Worm (Caenorhabditis elegans) whole organism, young adult: ENCODE measurements around the gene AC7.3.
A peak's percentile ranks its signal among the peaks of the same experiment; 100 is the strongest.
"Not testable (repeated sequence)": the region's sequence is repeated elsewhere in the genome, so short reads cannot be mapped to it uniquely, and the experiment has no call there.

Source experiments
- B0336.3 ChIP-seq: fragments of 200-800 bp; sonication (Bioruptor generic); IDR thresholded peaks from 2 replicates; pipeline ENCODE4 v1.3.6; 2022; ENCODE audit warnings: missing genetic modification characterization, missing compliant biosample characterization
- F22D6.2 ChIP-seq: sonication (generic microtip); optimal IDR thresholded peaks from 2 replicates; lab custom pipeline; 2016; ENCODE audit warnings: mild to moderate bottlenecking, missing genetic modification characterization, missing compliant biosample characterization
- F33H1.4 ChIP-seq: fragments of 200-800 bp; sonication (Bioruptor generic); IDR thresholded peaks from 2 replicates; pipeline ENCODE4 v1.3.6; 2022; ENCODE audit warnings: missing genetic modification reagents, missing genetic modification characterization, missing compliant biosample characterization
- F49E8.2 ChIP-seq: sonication (generic microtip); optimal IDR thresholded peaks from 3 replicates; lab custom pipeline; 2017; ENCODE audit warnings: missing genetic modification characterization, mild to moderate bottlenecking, missing compliant biosample characterization, antibody characterized with exemption, moderate library complexity; ENCODE audit not compliant: insufficient read depth
- F52B5.7 ChIP-seq: sonication (generic microtip); optimal IDR thresholded peaks from 2 replicates; lab custom pipeline; 2016; ENCODE audit warnings: mild to moderate bottlenecking, missing genetic modification characterization, missing compliant biosample characterization
- F55B11.4 ChIP-seq: sonication (generic microtip); optimal IDR thresholded peaks from 2 replicates; lab custom pipeline; 2016; ENCODE audit warnings: missing compliant biosample characterization, missing genetic modification characterization, borderline replicate concordance; ENCODE audit not compliant: insufficient read depth
- K12H6.12 ChIP-seq: fragments of 200-800 bp; sonication (Bioruptor generic); optimal IDR thresholded peaks from 2 replicates; lab custom pipeline; 2018; ENCODE audit warnings: mild to moderate bottlenecking, missing genetic modification characterization, missing compliant biosample characterization
- Y79H2A.3 ChIP-seq: fragments of 200-800 bp; sonication (Bioruptor generic); conservative IDR thresholded peaks from 2 replicates; pipeline ENCODE4 v1.3.6; 2022; ENCODE audit warnings: missing genetic modification reagents, missing genetic modification characterization, missing compliant biosample characterization
- Y95B8A.8 ChIP-seq: fragments of 200-800 bp; sonication (Bioruptor generic); IDR thresholded peaks from 2 replicates; pipeline ENCODE4 v1.3.6; 2022; ENCODE audit warnings: missing genetic modification reagents, missing genetic modification characterization, missing compliant biosample characterization
- aptf-2 ChIP-seq: fragments of 200-800 bp; sonication (Bioruptor generic); conservative IDR thresholded peaks from 2 replicates; pipeline ENCODE4 v1.3.6; 2022; ENCODE audit warnings: missing genetic modification reagents, missing genetic modification characterization, missing compliant biosample characterization
- aptf-3 ChIP-seq: fragments of 200-800 bp; sonication (Bioruptor generic); IDR thresholded peaks from 2 replicates; pipeline ENCODE4 v1.3.6; 2022; ENCODE audit warnings: missing genetic modification characterization, missing compliant biosample characterization
- athp-1 ChIP-seq: sonication (generic microtip); optimal IDR thresholded peaks from 2 replicates; lab custom pipeline; 2017; ENCODE audit warnings: mild to moderate bottlenecking, missing genetic modification characterization, missing compliant biosample characterization
- attf-3 ChIP-seq: fragments of 200-800 bp; sonication (Bioruptor generic); conservative IDR thresholded peaks from 2 replicates; pipeline ENCODE4 v1.3.6; 2022; ENCODE audit warnings: missing genetic modification reagents, missing genetic modification characterization, missing compliant biosample characterization
- attf-6 ChIP-seq: fragments of 200-800 bp; sonication (Bioruptor generic); IDR thresholded peaks from 2 replicates; pipeline ENCODE4 v1.3.6; 2022; ENCODE audit warnings: missing genetic modification reagents, missing genetic modification characterization, missing compliant biosample characterization
- fkh-3 ChIP-seq: sonication (generic microtip); optimal IDR thresholded peaks from 2 replicates; lab custom pipeline; 2016; ENCODE audit warnings: mild to moderate bottlenecking, missing genetic modification characterization, missing compliant biosample characterization
- him-1 ChIP-seq: sonication (generic microtip); optimal IDR thresholded peaks from 2 replicates; lab custom pipeline; 2016; ENCODE audit warnings: missing genotype, missing genetic modification reagents, missing genetic modification characterization, missing compliant biosample characterization
- hmg-1.2 ChIP-seq: fragments of 200-800 bp; sonication (Bioruptor generic); IDR thresholded peaks from 2 replicates; pipeline ENCODE4 v1.3.6; 2022; ENCODE audit warnings: missing genetic modification reagents, missing genetic modification characterization, missing compliant biosample characterization
- hsf-1 ChIP-seq: fragments of 200-800 bp; sonication (Bioruptor generic); IDR thresholded peaks from 2 replicates; pipeline ENCODE4 v1.3.6; 2022; ENCODE audit warnings: missing genetic modification reagents, missing genetic modification characterization, missing compliant biosample characterization
- lin-26 ChIP-seq: fragments of 200-800 bp; sonication (Bioruptor generic); IDR thresholded peaks from 2 replicates; pipeline ENCODE4 v1.3.6; 2022; ENCODE audit warnings: missing genetic modification reagents, missing genetic modification characterization, missing compliant biosample characterization
- lsl-1 ChIP-seq: fragments of 200-800 bp; sonication (Bioruptor generic); optimal IDR thresholded peaks from 2 replicates; lab custom pipeline; 2018; ENCODE audit warnings: mild to moderate bottlenecking, missing genetic modification characterization, moderate library complexity, missing compliant biosample characterization
- madf-8 ChIP-seq: fragments of 200-800 bp; sonication (Bioruptor generic); conservative IDR thresholded peaks from 2 replicates; pipeline ENCODE4 v1.3.6; 2022; ENCODE audit warnings: missing genetic modification reagents, missing genetic modification characterization, missing compliant biosample characterization
- nfya-1 ChIP-seq: sonication (generic microtip); optimal IDR thresholded peaks from 2 replicates; lab custom pipeline; 2017; ENCODE audit warnings: antibody characterized with exemption, missing compliant biosample characterization, missing genetic modification characterization, borderline replicate concordance; ENCODE audit not compliant: insufficient read depth
- nfya-2 ChIP-seq: fragments of 200-800 bp; sonication (Bioruptor generic); IDR thresholded peaks from 2 replicates; pipeline ENCODE4 v1.3.6; 2022; ENCODE audit warnings: missing genetic modification reagents, missing genetic modification characterization, missing compliant biosample characterization
- nfyb-1 ChIP-seq: fragments of 200-800 bp; sonication (Bioruptor generic); IDR thresholded peaks from 2 replicates; pipeline ENCODE4 v1.3.6; 2022; ENCODE audit warnings: missing genetic modification reagents, missing genetic modification characterization, missing compliant biosample characterization
- nhr-90 ChIP-seq: sonication (generic microtip); optimal IDR thresholded peaks from 2 replicates; lab custom pipeline; 2016; ENCODE audit warnings: missing genotype, mild to moderate bottlenecking, missing genetic modification characterization, missing compliant biosample characterization
- pbrm-1 ChIP-seq: fragments of 200-800 bp; sonication (Bioruptor generic); IDR thresholded peaks from 2 replicates; pipeline ENCODE4 v1.3.6; 2022; ENCODE audit warnings: missing genetic modification reagents, missing genetic modification characterization, missing compliant biosample characterization
- rcor-1 ChIP-seq: fragments of 200-800 bp; sonication (Bioruptor generic); IDR thresholded peaks from 2 replicates; pipeline ENCODE4 v1.3.6; 2022; ENCODE audit warnings: missing genetic modification reagents, missing genetic modification characterization, missing compliant biosample characterization
- repo-1 ChIP-seq: sonication (generic microtip); optimal IDR thresholded peaks from 2 replicates; lab custom pipeline; 2017; ENCODE audit warnings: mild to moderate bottlenecking, missing genetic modification characterization, missing compliant biosample characterization
- snpc-1.1 ChIP-seq: sonication (generic microtip); optimal IDR thresholded peaks from 2 replicates; lab custom pipeline; 2017; ENCODE audit warnings: missing genetic modification characterization, mild to moderate bottlenecking, missing compliant biosample characterization, antibody characterized with exemption, moderate library complexity, missing genotype, missing genetic modification reagents; ENCODE audit not compliant: insufficient read depth
- snpc-1.3 ChIP-seq: sonication (generic microtip); optimal IDR thresholded peaks from 2 replicates; lab custom pipeline; 2017; ENCODE audit warnings: missing genetic modification characterization, mild to moderate bottlenecking, missing compliant biosample characterization, antibody characterized with exemption, moderate library complexity, missing genotype, missing genetic modification reagents; ENCODE audit not compliant: insufficient read depth
- snpc-3.4 ChIP-seq: sonication (generic microtip); optimal IDR thresholded peaks from 2 replicates; lab custom pipeline; 2017; ENCODE audit warnings: missing genetic modification characterization, mild to moderate bottlenecking, missing compliant biosample characterization, antibody characterized with exemption, moderate library complexity, missing genotype, missing genetic modification reagents
- snpc-4 ChIP-seq, 5 experiments: fragments of 150-350 bp in 1 of 5; sonication (generic microtip) in 4 of 5; optimal IDR thresholded peaks; 2 replicates each; lab custom pipeline; 2014 to 2018; ENCODE audit warnings: missing genetic modification characterization in 5 of 5, missing biosample characterization in 3 of 5, antibody characterized with exemption in 2 of 5, mild to moderate bottlenecking in 2 of 5, missing compliant biosample characterization in 2 of 5, missing genotype in 2 of 5, moderate library complexity in 2 of 5, missing genetic modification reagents in 1 of 5
- sptf-2 ChIP-seq: fragments of 200-800 bp; sonication (Bioruptor generic); optimal IDR thresholded peaks from 2 replicates; lab custom pipeline; 2018; ENCODE audit warnings: mild to moderate bottlenecking, missing genetic modification characterization, missing compliant biosample characterization
- tbp1 ChIP-seq: fragments of 200-800 bp; sonication (Bioruptor generic); optimal IDR thresholded peaks from 2 replicates; lab custom pipeline; 2018; ENCODE audit warnings: mild to moderate bottlenecking, missing genetic modification characterization, missing compliant biosample characterization
- ztf-18 ChIP-seq: sonication (generic microtip); optimal IDR thresholded peaks from 2 replicates; lab custom pipeline; 2016; ENCODE audit warnings: missing genotype, mild to moderate bottlenecking, missing genetic modification characterization, missing compliant biosample characterization
- ztf-22 ChIP-seq: fragments of 200-800 bp; sonication (Bioruptor generic); optimal IDR thresholded peaks from 2 replicates; lab custom pipeline; 2018; ENCODE audit warnings: mild to moderate bottlenecking, missing genetic modification characterization, moderate library complexity, missing compliant biosample characterization
- ztf-28 ChIP-seq: fragments of 200-800 bp; sonication (Bioruptor generic); IDR thresholded peaks from 2 replicates; pipeline ENCODE4 v1.3.6; 2022; ENCODE audit warnings: missing genetic modification reagents, missing genetic modification characterization, missing compliant biosample characterization

AC7.3 gene

ce11 chrIV:5063297-5063696 is 48.3 kb upstream of the AC7.3 start (continued):
- TF ChIP-seq nfyb-1 (GFP tag; lab: Robert Waterston, UW), result 0 out of 2 replicates have a peak, but pooled peaks have one; percentile 33
- TF ChIP-seq lin-26 (GFP tag; lab: Robert Waterston, UW), result no peak; the same call in 1 of the 2 replicates
- peak; percentile 93 for TF ChIP-seq snpc-1.1 (tag; lab: Kevin White, UChicago)
- peak; percentile 76 for TF ChIP-seq tbp1 (GFP tag; lab: Kevin White, UChicago)
- TF ChIP-seq hmg-1.2 (GFP tag; lab: Robert Waterston, UW), result peak; percentile 75
- TF ChIP-seq F33H1.4 (GFP tag; lab: Robert Waterston, UW), result peak; percentile 38
- TF ChIP-seq snpc-1.3 (tag; lab: Kevin White, UChicago), result peak; percentile 83
- no peak for TF ChIP-seq athp-1 (tag; lab: Kevin White, UChicago)
- peak; percentile 57 for TF ChIP-seq snpc-3.4
- TF ChIP-seq madf-8 (GFP tag; lab: Robert Waterston, UW), result no peak
- TF ChIP-seq nfya-2 (GFP tag; lab: Robert Waterston, UW), result no peak
- TF ChIP-seq attf-3 (GFP tag; lab: Robert Waterston, UW), result no peak
- no peak for TF ChIP-seq sptf-2
- no peak for TF ChIP-seq B0336.3 (GFP tag; lab: Robert Waterston, UW)
- TF ChIP-seq lsl-1 (GFP tag; lab: Kevin White, UChicago), result peak; percentile 29
- no peak for TF ChIP-seq aptf-2
- peak; percentile 95 for TF ChIP-seq attf-6
- TF ChIP-seq F52B5.7 (tag; lab: Kevin White, UChicago), result no peak
- no peak for TF ChIP-seq F22D6.2 (tag; lab: Kevin White, UChicago)
- no peak for TF ChIP-seq Y95B8A.8 (GFP tag; lab: Robert Waterston, UW)
- TF ChIP-seq aptf-3 (GFP tag; lab: Robert Waterston, UW), result no peak
- TF ChIP-seq repo-1 (tag; lab: Kevin White, UChicago), result peak; percentile 5
- peak; percentile 54; the same call in 1 of the 2 replicates for TF ChIP-seq rcor-1 (GFP tag; lab: Robert Waterston, UW)
- peak; percentile 65; the same call in 1 of the 2 replicates for TF ChIP-seq pbrm-1 (GFP tag; lab: Robert Waterston, UW)
- no peak for TF ChIP-seq ztf-28
- peak; percentile 74 for TF ChIP-seq him-1
- no peak for TF ChIP-seq F55B11.4 (tag; lab: Kevin White, UChicago)
- no peak for TF ChIP-seq ztf-22 (GFP tag; lab: Kevin White, UChicago)
- no peak for TF ChIP-seq K12H6.12
- peak; percentile 50; the same call in 1 of the 2 replicates for TF ChIP-seq hsf-1 (GFP tag; lab: Robert Waterston, UW)
- TF ChIP-seq nhr-90 (tag; lab: Kevin White, UChicago), result no peak
- TF ChIP-seq Y79H2A.3, result no peak
- no peak for TF ChIP-seq nfya-1
- no peak for TF ChIP-seq ztf-18 (tag; lab: Kevin White, UChicago)
- no peak for TF ChIP-seq fkh-3
- TF ChIP-seq F49E8.2 (tag; lab: Kevin White, UChicago), result peak; percentile 4

- not testable (repeated sequence) for TF ChIP-seq snpc-4 (GFP tag; optimal IDR thresholded peaks at IDR 0.05; lab: Kevin White, UChicago); snpc-4 (tag; optimal IDR thresholded peaks at IDR 0.05; lab: Kevin White, UChicago); hmg-1.2 (GFP tag; lab: Robert Waterston, UW); ztf-18 (tag; lab: Kevin White, UChicago)
- TF ChIP-seq, all 124 proteins: peak for 0; not testable (repeated sequence) for 124
Observed at ce11 chrIV:5064961-5065360, 46.7 kb upstream of the AC7.3 start, which contains the start of gene msp-53. Gene msp-53, minus strand, starts transcription at chrIV:5065061.
